Worm (Caenorhabditis elegans): ENCODE measurements around the gene B0462.4.

- TF ChIP-seq pes-1 (GFP tag; IDR thresholded peaks at IDR 0.05) (no peak), ama-1 (optimal IDR thresholded peaks at IDR 0.05) (no peak), scrt-1 (GFP tag; IDR thresholded peaks at IDR 0.05) (no peak), hmbx-1 (tag; optimal IDR thresholded peaks at IDR 0.05) (no peak), flt-1 (GFP tag; IDR thresholded peaks at IDR 0.05) (no peak), ets-7 (tag; optimal IDR thresholded peaks at IDR 0.05) (no peak), ceh-13 (GFP tag; optimal IDR thresholded peaks at IDR 0.05) (no peak), B0310.2 (tag; optimal IDR thresholded peaks at IDR 0.05) (no peak), F13C5.2 (tag; optimal IDR thresholded peaks at IDR 0.05) (no peak), hmg-4 (GFP tag; optimal IDR thresholded peaks at IDR 0.05) (no peak), aly-1 (tag; optimal IDR thresholded peaks at IDR 0.05) (no peak), tbx-37 (GFP tag; conservative IDR thresholded peaks at IDR 0.05) (no peak), tbx-11 (GFP tag; IDR thresholded peaks at IDR 0.05) (no peak)
These were observed 31.4 kb upstream of the B0462.4 start, which contains the start of gene C08E8.1 for ce11 chrV:18362402-18362801.
